Worm (Caenorhabditis elegans): ENCODE results near the gene C06A1.6.

The C06A1.6 gene

ce11 chrII:10558962-10559415 lies 5.5 kb downstream of the C06A1.6 start (continued):
- TF ChIP-seq zfh-2 (GFP tag; conservative IDR thresholded peaks at IDR 0.05), result peak; percentile 78
- TF ChIP-seq tbp1 (GFP tag; optimal IDR thresholded peaks at IDR 0.05), result peak; percentile 45
- peak; percentile 37 for TF ChIP-seq attf-5 (GFP tag; optimal IDR thresholded peaks at IDR 0.05)
- peak; percentile 39; the same call in 1 of the 2 replicates for TF ChIP-seq mcd-1 (GFP tag; IDR thresholded peaks at IDR 0.05)
- TF ChIP-seq let-607 (tag; optimal IDR thresholded peaks at IDR 0.05), result no peak
- no peak for TF ChIP-seq ztf-25 (GFP tag; IDR thresholded peaks at IDR 0.05)
- TF ChIP-seq hsf-1 (GFP tag; IDR thresholded peaks at IDR 0.05), result 0 out of 2 replicates have a peak, but pooled peaks have one; percentile 13
- TF ChIP-seq snpc-1.3 (tag; optimal IDR thresholded peaks at IDR 0.05; ENCODE audit: insufficient read depth), result no peak
- TF ChIP-seq C06A6.2 (GFP tag; conservative IDR thresholded peaks at IDR 0.05), result peak; percentile 48
- peak; percentile 43 for TF ChIP-seq somi-1 (GFP tag; optimal IDR thresholded peaks at IDR 0.05)
- TF ChIP-seq chd-7 (tag; optimal IDR thresholded peaks at IDR 0.05), result peak; percentile 38
- peak; percentile 44 for TF ChIP-seq ztf-26 (tag; optimal IDR thresholded peaks at IDR 0.05)
- peak; percentile 53; the same call in 1 of the 2 replicates for TF ChIP-seq dox-1 (GFP tag; IDR thresholded peaks at IDR 0.05)
- 0 out of 2 replicates have a peak, but pooled peaks have one; percentile 50 for TF ChIP-seq nfyb-1 (GFP tag; IDR thresholded peaks at IDR 0.05)

- TF ChIP-seq lir-1 (GFP tag; conservative IDR thresholded peaks at IDR 0.05), result no peak
- peak; percentile 22 for TF ChIP-seq K12H6.12 (tag; optimal IDR thresholded peaks at IDR 0.05)
Measured at ce11 chrII:10558345-10558744, 6.1 kb downstream of the C06A1.6 start.

ce11 chrII:10557582-10557981 lies 6.9 kb downstream of the C06A1.6 start:
- TF ChIP-seq Y79H2A.3 (GFP tag; conservative IDR thresholded peaks at IDR 0.05), result 0 out of 2 replicates have a peak, but pooled peaks have one; percentile 28
- 0 out of 2 replicates have a peak, but pooled peaks have one; percentile 19 for TF ChIP-seq ekl-4 (GFP tag; IDR thresholded peaks at IDR 0.05)
- 0 out of 2 replicates have a peak, but pooled peaks have one; percentile 64 for TF ChIP-seq F37B4.10 (GFP tag; IDR thresholded peaks at IDR 0.05)
- TF ChIP-seq ceh-58 (GFP tag; IDR thresholded peaks at IDR 0.05), result 0 out of 2 replicates have a peak, but pooled peaks have one; percentile 25

ce11 chrII:10557206-10557574 lies 7.3 kb downstream of the C06A1.6 start:
- TF ChIP-seq nhr-80 (tag; optimal IDR thresholded peaks at IDR 0.05), result peak; percentile 22
- no peak for TF ChIP-seq fkh-3 (tag; optimal IDR thresholded peaks at IDR 0.05)
- TF ChIP-seq ccch-3 (GFP tag; optimal IDR thresholded peaks at IDR 0.05), result no peak
- no peak for TF ChIP-seq D2030.7 (GFP tag; IDR thresholded peaks at IDR 0.05)
- 0 out of 2 replicates have a peak, but pooled peaks have one; percentile 6 for TF ChIP-seq nfyb-1 (GFP tag; IDR thresholded peaks at IDR 0.05)
- no peak for TF ChIP-seq aptf-2 (GFP tag; conservative IDR thresholded peaks at IDR 0.05)
- TF ChIP-seq lsy-27 (tag; optimal IDR thresholded peaks at IDR 0.05; ENCODE audit: borderline replicate concordance, insufficient read depth), result no peak
- 0 out of 2 replicates have a peak, but pooled peaks have one; percentile 15 for TF ChIP-seq rcor-1 (GFP tag; IDR thresholded peaks at IDR 0.05)
- TF ChIP-seq lin-40 (tag; optimal IDR thresholded peaks at IDR 0.05), result peak; percentile 25
- TF ChIP-seq egl-44 (GFP tag; IDR thresholded peaks at IDR 0.05), result 0 out of 2 replicates have a peak, but pooled peaks have one; percentile 48

- TF ChIP-seq chd-7 (tag; optimal IDR thresholded peaks at IDR 0.05) (peak; percentile 14), ztf-6 (GFP tag; IDR thresholded peaks at IDR 0.05) (no peak), egl-44 (GFP tag; IDR thresholded peaks at IDR 0.05) (0 out of 2 replicates have a peak, but pooled peaks have one; percentile 11), mes-4 (tag; optimal IDR thresholded peaks at IDR 0.05) (no peak), let-526 (GFP tag; IDR thresholded peaks at IDR 0.05) (no peak), sdz-38 (tag; optimal IDR thresholded peaks at IDR 0.05) (no peak), nhr-179 (tag; optimal IDR thresholded peaks at IDR 0.05) (no peak), lin-54 (GFP tag; optimal IDR thresholded peaks at IDR 0.05) (no peak), ets-4 (GFP tag; optimal IDR thresholded peaks at IDR 0.05) (peak; percentile 38), attf-3 (GFP tag; conservative IDR thresholded peaks at IDR 0.05) (no peak), ama-1 (optimal IDR thresholded peaks at IDR 0.05) (peak; percentile 87), ama-1 (GFP tag; optimal IDR thresholded peaks at IDR 0.05) (no peak), F23B12.7 (tag; optimal IDR thresholded peaks at IDR 0.05; ENCODE audit: insufficient read depth) (no peak), madf-6 (GFP tag; IDR thresholded peaks at IDR 0.05) (no peak), dox-1 (GFP tag; IDR thresholded peaks at IDR 0.05) (no peak; the same call in 1 of the 2 replicates)
Measured at ce11 chrII:10556550-10557205, 7.8 kb downstream of the C06A1.6 start.

All from whole organism, young adult.